Fruit fly (Drosophila melanogaster): ENCODE data around the gene Sfp93F.

The Sfp93F gene

dm6 chr3R:21691114-21691513 lies 45.0 kb downstream of the Sfp93F start:
- TF ChIP-seq noc (tag; optimal IDR thresholded peaks at IDR 0.05): no peak

dm6 chr3R:21688596-21688995 lies 47.5 kb downstream of the Sfp93F start:
- TF ChIP-seq noc (tag; optimal IDR thresholded peaks at IDR 0.05): no peak

DNA sequence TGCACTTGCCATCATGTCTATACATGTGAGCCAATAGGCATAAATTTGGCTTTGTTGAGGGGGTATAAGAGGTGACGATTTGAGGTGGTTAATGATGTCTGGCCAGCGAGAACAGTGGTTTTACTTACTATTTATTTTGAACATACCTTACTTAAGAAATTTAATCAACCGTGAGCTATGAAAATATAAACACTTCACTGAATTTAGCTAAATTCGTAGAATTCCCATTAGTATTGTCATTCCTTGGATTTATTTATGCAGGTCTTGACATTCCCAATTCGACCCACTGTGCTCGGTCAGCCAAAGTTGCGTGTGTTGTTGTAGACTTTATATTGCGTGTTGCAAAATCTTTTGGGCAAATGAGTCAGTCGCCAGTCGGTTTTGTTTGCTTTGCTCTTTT lies 48.2 kb downstream of the Sfp93F start:
- TF ChIP-seq noc (tag; optimal IDR thresholded peaks at IDR 0.05): no peak
